Worm (Caenorhabditis elegans): ENCODE measurements around the gene Y43F8C.11.
A peak's percentile ranks its signal among the peaks of the same experiment; 100 is the strongest.

The Y43F8C.11 gene

DNA sequence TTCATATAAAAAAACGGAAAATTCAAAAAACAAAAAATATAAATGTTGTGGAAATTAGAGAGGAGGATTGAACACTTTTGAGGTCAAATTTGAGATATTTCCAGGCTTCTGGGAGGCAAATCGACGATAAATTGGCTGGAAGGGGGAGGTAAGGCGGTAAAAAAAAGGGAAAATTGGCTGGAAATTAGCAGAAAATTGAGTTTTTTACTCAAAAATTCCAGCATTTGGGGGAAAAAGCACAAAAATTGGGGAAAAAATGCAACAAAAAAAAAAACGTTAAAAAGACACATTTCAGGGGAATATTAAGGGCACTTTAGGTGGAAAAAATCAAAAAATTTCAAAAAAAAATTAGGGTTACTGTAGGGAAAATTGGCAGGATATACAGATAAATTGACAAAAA lies 35.9 kb upstream of the Y43F8C.11 start:
- no peak for TF ChIP-seq ztf-1 (GFP tag; conservative IDR thresholded peaks at IDR 0.05)
- no peak for TF ChIP-seq ceh-82 (tag; optimal IDR thresholded peaks at IDR 0.05)
- TF ChIP-seq nhr-11 (tag; optimal IDR thresholded peaks at IDR 0.05), result no peak
- no peak for TF ChIP-seq mab-5 (tag; optimal IDR thresholded peaks at IDR 0.05)
- TF ChIP-seq sem-4 (tag; optimal IDR thresholded peaks at IDR 0.05), result no peak
- TF ChIP-seq nhr-237 (tag; optimal IDR thresholded peaks at IDR 0.05), result no peak
- no peak for TF ChIP-seq gmeb-1 (tag; optimal IDR thresholded peaks at IDR 0.05)
- TF ChIP-seq unc-39 (tag; optimal IDR thresholded peaks at IDR 0.05), result no peak
- TF ChIP-seq mbf-1 (tag; optimal IDR thresholded peaks at IDR 0.05), result no peak
- TF ChIP-seq F13H6.1 (tag; optimal IDR thresholded peaks at IDR 0.05), result no peak
- no peak for TF ChIP-seq ztf-4 (tag; optimal IDR thresholded peaks at IDR 0.05)
- no peak for TF ChIP-seq lin-39 (tag; optimal IDR thresholded peaks at IDR 0.05)
- no peak for TF ChIP-seq blmp-1 (tag; optimal IDR thresholded peaks at IDR 0.05; ENCODE audit: insufficient read depth)
- no peak for TF ChIP-seq alr-1 (tag; optimal IDR thresholded peaks at IDR 0.05)
- TF ChIP-seq nhr-6 (tag; optimal IDR thresholded peaks at IDR 0.05), result no peak
- no peak for TF ChIP-seq unc-55 (GFP tag; optimal IDR thresholded peaks at IDR 0.05)
- no peak for TF ChIP-seq aly-2 (tag; optimal IDR thresholded peaks at IDR 0.05)
- TF ChIP-seq unc-62 (GFP tag; optimal IDR thresholded peaks at IDR 0.05), result no peak
- no peak for TF ChIP-seq nhr-77 (tag; optimal IDR thresholded peaks at IDR 0.05)

DNA sequence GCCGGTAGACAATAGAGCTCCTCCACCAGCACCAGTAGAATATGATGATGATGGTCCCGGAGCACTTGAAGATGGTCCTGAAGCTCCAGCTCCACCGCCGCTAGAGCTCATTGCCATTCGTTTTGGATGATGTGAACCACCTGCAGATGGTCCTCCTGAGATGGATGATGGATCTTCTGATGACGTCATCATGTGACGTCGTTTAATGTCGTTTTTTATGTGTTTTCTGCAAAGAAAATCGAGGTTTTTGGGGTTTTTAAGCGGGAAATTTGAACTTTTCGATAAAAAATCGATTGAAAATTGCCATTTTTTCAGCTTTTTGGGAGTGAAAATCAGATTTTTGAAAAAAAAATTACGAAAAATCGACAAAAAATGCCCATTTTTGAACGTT lies 33.9 kb upstream of the Y43F8C.11 start:
- no peak for TF ChIP-seq nhr-10 (tag; optimal IDR thresholded peaks at IDR 0.05)
- TF ChIP-seq sem-4 (tag; optimal IDR thresholded peaks at IDR 0.05), result no peak
- no peak for TF ChIP-seq nhr-23 (tag; optimal IDR thresholded peaks at IDR 0.05)
- no peak for TF ChIP-seq unc-62 (GFP tag; optimal IDR thresholded peaks at IDR 0.05)
- TF ChIP-seq nhr-77 (tag; optimal IDR thresholded peaks at IDR 0.05), result no peak
- no peak for TF ChIP-seq ama-1 (optimal IDR thresholded peaks at IDR 0.05)
- TF ChIP-seq peb-1 (tag; optimal IDR thresholded peaks at IDR 0.05), result no peak

DNA sequence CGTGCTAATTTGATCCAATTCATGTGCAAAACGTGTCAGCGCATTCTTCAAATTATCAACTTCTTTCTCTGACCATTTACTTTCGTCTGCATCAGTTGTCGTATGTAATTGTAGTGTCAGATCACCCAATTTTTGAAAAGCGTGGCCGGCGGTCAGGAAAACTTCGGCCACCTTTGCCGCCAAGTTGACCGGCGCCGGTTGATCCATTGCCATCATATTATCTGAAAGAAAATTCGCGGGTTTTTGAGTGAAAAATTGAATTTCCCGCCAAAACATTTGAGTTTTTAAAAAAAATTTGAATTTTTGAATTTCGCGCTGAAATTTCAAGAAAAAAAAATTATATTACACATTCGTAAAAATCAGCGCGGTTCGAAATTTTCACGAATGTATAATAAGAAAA lies 32.2 kb upstream of the Y43F8C.11 start:
- no peak for TF ChIP-seq gmeb-1 (tag; optimal IDR thresholded peaks at IDR 0.05)

DNA sequence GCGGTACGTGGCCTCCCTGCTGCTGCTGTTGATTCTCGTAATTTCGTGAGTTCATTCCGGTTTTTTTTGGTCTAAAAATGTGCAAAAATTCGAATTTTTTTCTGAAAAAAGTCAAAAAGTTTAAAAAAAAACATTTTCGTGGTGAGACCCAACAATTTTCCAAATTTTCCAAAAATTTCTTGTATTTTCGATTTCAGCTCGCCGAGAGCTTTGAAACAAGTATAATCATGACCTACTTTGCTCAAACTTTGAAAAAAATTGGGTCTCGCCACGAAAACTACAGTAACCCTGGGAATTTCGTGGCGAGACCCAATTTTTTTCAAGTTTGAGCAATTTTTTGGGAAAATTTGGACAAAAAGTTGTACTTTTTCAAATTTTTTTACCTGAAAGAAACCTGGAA lies 29.3 kb upstream of the Y43F8C.11 start, which contains the start of gene Y43F8C.6:
Gene Y43F8C.6 (minus strand): TSS at position 101 of the 400 bp plus-strand sequence.
- TF ChIP-seq snpc-4 (tag; optimal IDR thresholded peaks at IDR 0.05), result no peak
- no peak for TF ChIP-seq lin-39 (tag; optimal IDR thresholded peaks at IDR 0.05)
- TF ChIP-seq nhr-23 (tag; optimal IDR thresholded peaks at IDR 0.05), result no peak
- no peak for TF ChIP-seq nhr-11 (tag; optimal IDR thresholded peaks at IDR 0.05)
- TF ChIP-seq skn-1 (tag; optimal IDR thresholded peaks at IDR 0.05), result no peak
- TF ChIP-seq fos-1 (tag; optimal IDR thresholded peaks at IDR 0.05), result no peak
- TF ChIP-seq elt-1 (tag; optimal IDR thresholded peaks at IDR 0.05), result no peak
- TF ChIP-seq C34F6.9 (tag; optimal IDR thresholded peaks at IDR 0.05), result no peak
- TF ChIP-seq ZK546.5 (tag; optimal IDR thresholded peaks at IDR 0.05), result no peak
- TF ChIP-seq crh-2 (tag; optimal IDR thresholded peaks at IDR 0.05), result no peak
- TF ChIP-seq nhr-12 (tag; optimal IDR thresholded peaks at IDR 0.05), result no peak
- no peak for TF ChIP-seq elt-3 (tag; optimal IDR thresholded peaks at IDR 0.05)
- no peak for TF ChIP-seq Y55F3AM.14 (GFP tag; optimal IDR thresholded peaks at IDR 0.05)
- no peak for TF ChIP-seq mab-5 (tag; optimal IDR thresholded peaks at IDR 0.05)

DNA sequence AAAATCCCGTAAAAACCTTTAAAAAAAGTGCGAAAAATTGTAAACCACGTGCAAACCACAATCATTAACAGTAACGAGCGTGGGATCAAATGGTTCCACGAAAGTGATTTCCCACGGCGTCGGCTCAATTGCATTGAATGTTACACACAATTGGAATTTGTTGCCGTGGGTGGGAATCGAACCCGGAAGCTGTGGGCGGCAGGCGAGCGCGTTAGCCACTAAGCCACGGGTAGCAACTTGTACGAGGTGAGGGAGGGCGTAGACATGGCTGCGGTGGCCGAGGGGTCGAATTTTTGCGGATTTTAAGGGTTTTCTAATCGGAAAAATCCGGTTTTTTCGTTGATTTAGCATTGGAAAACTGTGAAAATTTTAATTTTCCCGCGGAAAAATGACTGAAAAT lies 27.0 kb upstream of the Y43F8C.11 start:
- TF ChIP-seq aly-2 (tag; optimal IDR thresholded peaks at IDR 0.05) (no peak), gmeb-1 (tag; optimal IDR thresholded peaks at IDR 0.05) (peak; percentile 66), blmp-1 (tag; optimal IDR thresholded peaks at IDR 0.05; ENCODE audit: insufficient read depth) (no peak), ama-1 (optimal IDR thresholded peaks at IDR 0.05) (no peak), nhr-237 (tag; optimal IDR thresholded peaks at IDR 0.05) (no peak), ztf-11 (tag; optimal IDR thresholded peaks at IDR 0.05) (no peak), sem-4 (tag; optimal IDR thresholded peaks at IDR 0.05) (peak; percentile 11), fos-1 (tag; optimal IDR thresholded peaks at IDR 0.05) (peak; percentile 79), Y55F3AM.14 (GFP tag; optimal IDR thresholded peaks at IDR 0.05) (peak; percentile 85), R02D3.7 (tag; optimal IDR thresholded peaks at IDR 0.05) (no peak), lin-39 (tag; optimal IDR thresholded peaks at IDR 0.05) (no peak), C34F6.9 (tag; optimal IDR thresholded peaks at IDR 0.05) (peak; percentile 65), nhr-77 (tag; optimal IDR thresholded peaks at IDR 0.05) (no peak), F13H6.1 (tag; optimal IDR thresholded peaks at IDR 0.05) (peak; percentile 82), lin-13 (GFP tag; optimal IDR thresholded peaks at IDR 0.05) (peak; percentile 84), elt-1 (tag; optimal IDR thresholded peaks at IDR 0.05) (no peak), unc-55 (GFP tag; optimal IDR thresholded peaks at IDR 0.05) (peak; percentile 82), ztf-1 (GFP tag; conservative IDR thresholded peaks at IDR 0.05) (no peak), nhr-25 (tag; optimal IDR thresholded peaks at IDR 0.05) (peak; percentile 17), skn-1 (tag; optimal IDR thresholded peaks at IDR 0.05) (no peak), mbf-1 (tag; optimal IDR thresholded peaks at IDR 0.05) (no peak), lin-11 (tag; optimal IDR thresholded peaks at IDR 0.05) (peak; percentile 64), elt-3 (tag; optimal IDR thresholded peaks at IDR 0.05) (no peak), mab-5 (tag; optimal IDR thresholded peaks at IDR 0.05) (peak; percentile 45), peb-1 (tag; optimal IDR thresholded peaks at IDR 0.05) (no peak), egl-27 (tag; optimal IDR thresholded peaks at IDR 0.05) (peak; percentile 57), ZK546.5 (tag; optimal IDR thresholded peaks at IDR 0.05) (no peak), ceh-82 (tag; optimal IDR thresholded peaks at IDR 0.05) (no peak), sma-3 (GFP tag; optimal IDR thresholded peaks at IDR 0.05) (peak; percentile 84), alr-1 (tag; optimal IDR thresholded peaks at IDR 0.05) (no peak), unc-62 (GFP tag; optimal IDR thresholded peaks at IDR 0.05) (no peak), snpc-4 (tag; optimal IDR thresholded peaks at IDR 0.05) (peak; percentile 27), mdl-1 (tag; optimal IDR thresholded peaks at IDR 0.05) (peak in 1 of 2 experiments; percentile 53), crh-2 (tag; optimal IDR thresholded peaks at IDR 0.05) (peak; percentile 77), lsy-2 (tag; optimal IDR thresholded peaks at IDR 0.05) (peak; percentile 84 to 86), nhr-12 (tag; optimal IDR thresholded peaks at IDR 0.05) (no peak)

Data from whole organism, L2 larva.